Worm (Caenorhabditis elegans) whole organism, L3 larva: ENCODE data around the gene F46F5.1.

Experiments
- ama-1 ChIP-seq: fragments of 150-350 bp; optimal IDR thresholded peaks from 2 replicates; lab custom pipeline; 2018
- egl-27 ChIP-seq: sonication (generic microtip); optimal IDR thresholded peaks from 4 replicates; lab custom pipeline; 2017; ENCODE audit warnings: missing biosample characterization, missing genetic modification reagents, missing genetic modification characterization
- fkh-10 ChIP-seq: sonication (generic microtip); optimal IDR thresholded peaks from 2 replicates; lab custom pipeline; 2017; ENCODE audit warnings: missing biosample characterization, missing genetic modification reagents, missing genetic modification characterization
- lsy-12 ChIP-seq: sonication (generic microtip); optimal IDR thresholded peaks from 2 replicates; lab custom pipeline; 2016; ENCODE audit warnings: mild to moderate bottlenecking, missing genetic modification characterization, missing compliant biosample characterization
- mml-1 ChIP-seq: fragments of 150-350 bp; sonication (generic microtip); optimal IDR thresholded peaks from 3 replicates; lab custom pipeline; 2014; ENCODE audit warnings: missing biosample characterization, missing genetic modification characterization
- nhr-11 ChIP-seq: fragments of 150-350 bp; optimal IDR thresholded peaks from 2 replicates; lab custom pipeline; 2014; ENCODE audit warnings: missing biosample characterization, missing genetic modification characterization
- nhr-28 ChIP-seq: fragments of 150-350 bp; optimal IDR thresholded peaks from 2 replicates; lab custom pipeline; 2014; ENCODE audit warnings: missing biosample characterization, missing genetic modification characterization
- pha-4 ChIP-seq: fragments of 150-350 bp; optimal IDR thresholded peaks from 2 replicates; lab custom pipeline; 2014; ENCODE audit warnings: missing biosample characterization, missing genetic modification reagents, missing genetic modification characterization
- pqm-1 ChIP-seq: fragments of 150-350 bp; optimal IDR thresholded peaks from 2 replicates; lab custom pipeline; 2017; ENCODE audit warnings: missing biosample characterization, missing genetic modification characterization, inconsistent platforms
- snpc-4 ChIP-seq: fragments of 150-350 bp; optimal IDR thresholded peaks from 2 replicates; lab custom pipeline; 2014; ENCODE audit warnings: missing biosample characterization, missing genetic modification characterization

DNA sequence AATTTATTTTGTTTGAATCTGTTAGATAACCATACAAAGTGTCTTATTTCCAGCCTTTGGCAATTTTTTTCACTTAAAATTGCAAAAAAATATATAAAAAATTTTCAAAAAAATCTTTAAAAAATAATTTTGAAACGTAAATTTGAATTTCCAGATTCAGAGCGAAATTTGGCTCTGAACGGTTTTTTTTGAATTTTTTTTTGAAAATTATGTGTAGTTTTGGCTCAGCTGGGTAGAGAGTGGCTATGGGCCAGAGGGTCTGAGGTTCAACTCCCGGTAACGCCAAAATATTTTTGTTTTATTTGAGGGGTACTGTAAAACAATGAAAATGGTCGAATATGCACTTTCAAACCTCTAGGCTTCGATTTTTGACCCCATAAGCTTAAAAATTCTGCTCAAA lies 38.3 kb downstream of the F46F5.1 start:
- TF ChIP-seq egl-27 (no peak), nhr-28 (tag; lab: Kevin White, UChicago) (no peak), fkh-10 (GFP tag; lab: Kevin White, UChicago) (no peak), nhr-11 (tag; lab: Kevin White, UChicago) (no peak), ama-1 (lab: Kevin White, UChicago) (no peak), lsy-12 (tag; lab: Kevin White, UChicago) (no peak), snpc-4 (tag; lab: Kevin White, UChicago) (no peak), pqm-1 (no peak), pha-4 (no peak), mml-1 (tag; lab: Kevin White, UChicago) (no peak)
